Worm (Caenorhabditis elegans) whole organism, L2 larva: ENCODE measurements around the gene clec-24.

Experiments
- C34F6.9 ChIP-seq: fragments of 150-350 bp; optimal IDR thresholded peaks from 2 replicates; lab custom pipeline; 2014; ENCODE audit warnings: missing biosample characterization, missing genetic modification characterization
- F13H6.1 ChIP-seq: sonication (generic microtip); optimal IDR thresholded peaks from 2 replicates; lab custom pipeline; 2016; ENCODE audit warnings: missing genetic modification characterization, missing compliant biosample characterization
- Y55F3AM.14 ChIP-seq: fragments of 200-800 bp; sonication (Bioruptor generic); optimal IDR thresholded peaks from 2 replicates; lab custom pipeline; 2018; ENCODE audit warnings: mild to moderate bottlenecking, missing genetic modification characterization, missing compliant biosample characterization
- ZK546.5 ChIP-seq: sonication (generic microtip); optimal IDR thresholded peaks from 2 replicates; lab custom pipeline; 2017; ENCODE audit warnings: missing biosample characterization, missing genetic modification characterization
- alr-1 ChIP-seq: fragments of 150-350 bp; optimal IDR thresholded peaks from 2 replicates; lab custom pipeline; 2014; ENCODE audit warnings: missing biosample characterization, missing genetic modification characterization
- aly-2 ChIP-seq: fragments of 150-350 bp; optimal IDR thresholded peaks from 2 replicates; lab custom pipeline; 2014; ENCODE audit warnings: missing biosample characterization, missing genetic modification characterization
- ama-1 ChIP-seq: fragments of 150-350 bp; optimal IDR thresholded peaks from 2 replicates; lab custom pipeline; 2018; ENCODE audit warnings: inconsistent platforms
- blmp-1 ChIP-seq: sonication (generic microtip); optimal IDR thresholded peaks from 2 replicates; lab custom pipeline; 2017; ENCODE audit warnings: missing genetic modification characterization, mild to moderate bottlenecking, missing compliant biosample characterization, antibody characterized with exemption, moderate library complexity; ENCODE audit not compliant: insufficient read depth
- ceh-82 ChIP-seq: fragments of 150-350 bp; optimal IDR thresholded peaks from 2 replicates; lab custom pipeline; 2014; ENCODE audit warnings: missing biosample characterization, missing genetic modification characterization
- crh-2 ChIP-seq: sonication (generic microtip); optimal IDR thresholded peaks from 2 replicates; lab custom pipeline; 2017; ENCODE audit warnings: missing biosample characterization, missing genetic modification characterization
- dmd-4 ChIP-seq: sonication (generic microtip); optimal IDR thresholded peaks from 2 replicates; lab custom pipeline; 2017; ENCODE audit warnings: missing biosample characterization, missing genetic modification characterization
- elt-3 ChIP-seq: sonication (generic microtip); optimal IDR thresholded peaks from 2 replicates; lab custom pipeline; 2017; ENCODE audit warnings: missing biosample characterization, missing genetic modification characterization
- fos-1 ChIP-seq: fragments of 150-350 bp; optimal IDR thresholded peaks from 2 replicates; lab custom pipeline; 2014; ENCODE audit warnings: missing biosample characterization, missing genetic modification characterization
- lin-13 ChIP-seq: fragments of 150-350 bp; optimal IDR thresholded peaks from 2 replicates; lab custom pipeline; 2014; ENCODE audit warnings: missing biosample characterization, missing genetic modification reagents, missing genetic modification characterization
- lin-39 ChIP-seq: fragments of 150-350 bp; optimal IDR thresholded peaks from 2 replicates; lab custom pipeline; 2014; ENCODE audit warnings: missing biosample characterization, missing genetic modification reagents, missing genetic modification characterization
- lsy-2 ChIP-seq, 2 experiments: fragments of 150-350 bp in 1 of 2; sonication (generic microtip) in 1 of 2; optimal IDR thresholded peaks; 2 replicates each; lab custom pipeline; 2014 to 2017; ENCODE audit warnings: missing biosample characterization in 2 of 2, missing genetic modification characterization in 2 of 2
- mbf-1 ChIP-seq: sonication (generic microtip); optimal IDR thresholded peaks from 2 replicates; lab custom pipeline; 2017; ENCODE audit warnings: missing biosample characterization, missing genetic modification characterization
- mdl-1 ChIP-seq, 2 experiments: fragments of 150-350 bp in 1 of 2; sonication (generic microtip) in 1 of 2; optimal IDR thresholded peaks; 2 replicates each; lab custom pipeline; 2017; ENCODE audit warnings: missing biosample characterization in 2 of 2, missing genetic modification characterization in 2 of 2
- nhr-12 ChIP-seq: fragments of 150-350 bp; optimal IDR thresholded peaks from 2 replicates; lab custom pipeline; 2014; ENCODE audit warnings: missing biosample characterization, missing genetic modification characterization
- nhr-129 ChIP-seq: fragments of 150-350 bp; optimal IDR thresholded peaks from 2 replicates; lab custom pipeline; 2014; ENCODE audit warnings: missing biosample characterization, missing genetic modification characterization
- nhr-21 ChIP-seq: fragments of 150-350 bp; optimal IDR thresholded peaks from 2 replicates; lab custom pipeline; 2014; ENCODE audit warnings: missing biosample characterization, missing genetic modification characterization
- nhr-23 ChIP-seq: fragments of 150-350 bp; optimal IDR thresholded peaks from 2 replicates; lab custom pipeline; 2014; ENCODE audit warnings: missing biosample characterization, missing genetic modification reagents, missing genetic modification characterization
- nhr-237 ChIP-seq: fragments of 150-350 bp; optimal IDR thresholded peaks from 2 replicates; lab custom pipeline; 2014; ENCODE audit warnings: missing biosample characterization, missing genetic modification characterization
- nhr-25 ChIP-seq: fragments of 150-350 bp; sonication (generic microtip); optimal IDR thresholded peaks from 3 replicates; lab custom pipeline; 2014; ENCODE audit warnings: missing biosample characterization, missing genetic modification characterization
- nhr-77 ChIP-seq: fragments of 150-350 bp; optimal IDR thresholded peaks from 2 replicates; lab custom pipeline; 2014; ENCODE audit warnings: missing biosample characterization, missing genetic modification characterization
- skn-1 ChIP-seq: sonication (generic microtip); optimal IDR thresholded peaks from 2 replicates; lab custom pipeline; 2017; ENCODE audit warnings: missing biosample characterization, missing genetic modification characterization
- sma-9 ChIP-seq, 2 experiments: fragments of 150-350 bp in 1 of 2; sonication (generic microtip) in 1 of 2; optimal IDR thresholded peaks; 2 replicates each; lab custom pipeline; 2014 to 2016; ENCODE audit warnings: missing genetic modification characterization in 2 of 2, mild to moderate bottlenecking in 1 of 2, missing biosample characterization in 1 of 2, missing compliant biosample characterization in 1 of 2, missing genetic modification reagents in 1 of 2, moderate library complexity in 1 of 2
- snpc-4 ChIP-seq: fragments of 150-350 bp; optimal IDR thresholded peaks from 2 replicates; lab custom pipeline; 2014; ENCODE audit warnings: missing biosample characterization, missing genetic modification characterization
- unc-39 ChIP-seq: fragments of 150-350 bp; optimal IDR thresholded peaks from 2 replicates; lab custom pipeline; 2014; ENCODE audit warnings: missing biosample characterization, missing genetic modification characterization
- unc-55 ChIP-seq: fragments of 150-350 bp; sonication (generic microtip); optimal IDR thresholded peaks from 3 replicates; lab custom pipeline; 2014; ENCODE audit warnings: missing biosample characterization, missing genetic modification reagents, missing genetic modification characterization
- unc-62 ChIP-seq: fragments of 150-350 bp; optimal IDR thresholded peaks from 2 replicates; lab custom pipeline; 2014; ENCODE audit warnings: missing biosample characterization, missing genetic modification reagents, missing genetic modification characterization
- zag-1 ChIP-seq: fragments of 150-350 bp; optimal IDR thresholded peaks from 2 replicates; lab custom pipeline; 2014; ENCODE audit warnings: missing biosample characterization, missing genetic modification characterization
- ztf-1 ChIP-seq: fragments of 200-800 bp; sonication (Bioruptor generic); conservative IDR thresholded peaks from 2 replicates; pipeline ENCODE4 v1.3.6; 2022; ENCODE audit warnings: missing genetic modification characterization, missing compliant biosample characterization

The clec-24 gene

ce11 chrV:16829396-16829795, 32.4 kb upstream of the clec-24 start, which contains the start of gene srh-214:
Gene srh-214 (minus strand): TSS chrV:16829755.
- TF ChIP-seq alr-1 (no peak), mdl-1 (tag; optimal IDR thresholded peaks at IDR 0.05; lab: Kevin White, UChicago) (no peak), crh-2 (no peak), unc-39 (tag; lab: Kevin White, UChicago) (no peak), sma-9 (GFP tag; optimal IDR thresholded peaks at IDR 0.05; lab: Kevin White, UChicago) (no peak), sma-9 (tag; optimal IDR thresholded peaks at IDR 0.05; lab: Kevin White, UChicago) (no peak), nhr-12 (no peak), blmp-1 (tag; lab: Kevin White, UChicago) (no peak), ZK546.5 (tag; lab: Kevin White, UChicago) (no peak), lin-13 (no peak), nhr-237 (tag; lab: Kevin White, UChicago) (no peak), unc-55 (GFP tag; lab: Kevin White, UChicago) (no peak), nhr-129 (tag; lab: Kevin White, UChicago) (no peak), nhr-23 (tag; lab: Kevin White, UChicago) (no peak)
- TF ChIP-seq, all 48 proteins: peak for 0

ce11 chrV:16831310-16831709, 30.5 kb upstream of the clec-24 start:
- TF ChIP-seq nhr-77 (tag; lab: Kevin White, UChicago): no peak
- TF ChIP-seq ceh-82 (tag; lab: Kevin White, UChicago): no peak
- no peak for TF ChIP-seq unc-55 (GFP tag; lab: Kevin White, UChicago)
- TF ChIP-seq aly-2 (tag; lab: Kevin White, UChicago): no peak
- no peak for TF ChIP-seq skn-1 (tag; lab: Kevin White, UChicago)
- TF ChIP-seq ama-1: no peak
- no peak for TF ChIP-seq nhr-25
- TF ChIP-seq elt-3: no peak
- TF ChIP-seq crh-2: no peak
- no peak for TF ChIP-seq snpc-4 (tag; lab: Kevin White, UChicago)
- TF ChIP-seq F13H6.1 (tag; lab: Kevin White, UChicago): no peak
- no peak for TF ChIP-seq lsy-2 (tag; optimal IDR thresholded peaks at IDR 0.05; lab: Kevin White, UChicago)
- no peak for TF ChIP-seq nhr-21 (tag; lab: Kevin White, UChicago)
- no peak for TF ChIP-seq fos-1 (tag; lab: Kevin White, UChicago)

ce11 chrV:16831921-16832320, 29.9 kb upstream of the clec-24 start, which contains the start of gene srh-215:
Gene srh-215 (minus strand): TSS chrV:16832021.
- TF ChIP-seq aly-2 (tag; lab: Kevin White, UChicago): no peak
- no peak for TF ChIP-seq sma-9 (GFP tag; optimal IDR thresholded peaks at IDR 0.05; lab: Kevin White, UChicago)
- no peak for TF ChIP-seq sma-9 (tag; optimal IDR thresholded peaks at IDR 0.05; lab: Kevin White, UChicago)
- TF ChIP-seq nhr-12: no peak
- TF ChIP-seq mbf-1 (tag; lab: Kevin White, UChicago): no peak
- no peak for TF ChIP-seq dmd-4 (tag; lab: Kevin White, UChicago)

- TF ChIP-seq ztf-1 (GFP tag; lab: Robert Waterston, UW): no peak
- TF ChIP-seq, all 48 proteins: peak for 0
Measured at ce11 chrV:16832865-16833264, 28.9 kb upstream of the clec-24 start, which contains the start of gene phy-3. Gene phy-3 (plus strand): TSS chrV:16833165.

- TF ChIP-seq fos-1 (tag; lab: Kevin White, UChicago) (no peak), unc-55 (GFP tag; lab: Kevin White, UChicago) (no peak), C34F6.9 (tag; lab: Kevin White, UChicago) (no peak), mdl-1 (tag; optimal IDR thresholded peaks at IDR 0.05; lab: Kevin White, UChicago) (no peak), nhr-12 (no peak), alr-1 (no peak), Y55F3AM.14 (GFP tag; lab: Kevin White, UChicago) (no peak), blmp-1 (tag; lab: Kevin White, UChicago) (no peak), lin-39 (tag; lab: Kevin White, UChicago) (no peak), elt-3 (no peak), unc-62 (GFP tag; lab: Kevin White, UChicago) (no peak), zag-1 (tag; lab: Kevin White, UChicago) (no peak)
- TF ChIP-seq, all 48 proteins: peak for 0
Measured at ce11 chrV:16833672-16834071, 28.1 kb upstream of the clec-24 start.
